Worm (Caenorhabditis elegans) whole organism, L4 larva: ENCODE results near the gene acp-1.

Experiments
- T20F7.1 ChIP-seq: fragments of 200-800 bp; sonication (Bioruptor generic); optimal IDR thresholded peaks from 2 replicates; lab custom pipeline; 2018; ENCODE audit warnings: mild to moderate bottlenecking, missing genetic modification characterization, missing compliant biosample characterization
- Y105C5A.15 ChIP-seq: fragments of 200-800 bp; sonication (Bioruptor generic); IDR thresholded peaks from 2 replicates; pipeline ENCODE4 v1.3.6; 2022; ENCODE audit warnings: missing genetic modification characterization, missing compliant biosample characterization
- Y5F2A.4 ChIP-seq: fragments of 200-800 bp; sonication (Bioruptor generic); optimal IDR thresholded peaks from 2 replicates; lab custom pipeline; 2018; ENCODE audit warnings: mild to moderate bottlenecking, missing genetic modification characterization, missing compliant biosample characterization
- ceh-32 ChIP-seq: sonication (generic microtip); optimal IDR thresholded peaks from 2 replicates; lab custom pipeline; 2016; ENCODE audit warnings: mild to moderate bottlenecking, missing genetic modification characterization, missing compliant biosample characterization; ENCODE audit not compliant: poor library complexity
- dve-1 ChIP-seq: sonication (generic microtip); optimal IDR thresholded peaks from 2 replicates; lab custom pipeline; 2017; ENCODE audit warnings: antibody characterized with exemption, mild to moderate bottlenecking, missing genetic modification characterization, missing compliant biosample characterization; ENCODE audit not compliant: insufficient read depth
- egl-43 ChIP-seq: fragments of 200-800 bp; sonication (Bioruptor generic); IDR thresholded peaks from 2 replicates; pipeline ENCODE4 v1.3.6; 2022; ENCODE audit warnings: missing genetic modification reagents, missing genetic modification characterization, missing compliant biosample characterization
- lin-39 ChIP-seq: fragments of 150-350 bp; optimal IDR thresholded peaks from 2 replicates; lab custom pipeline; 2014; ENCODE audit warnings: missing biosample characterization, missing genetic modification reagents, missing genetic modification characterization
- lsy-2 ChIP-seq, 2 experiments: fragments of 150-350 bp in 1 of 2; sonication (generic microtip) in 1 of 2; optimal IDR thresholded peaks; 2 replicates each; lab custom pipeline; 2014 to 2017; ENCODE audit warnings: missing biosample characterization in 2 of 2, missing genetic modification characterization in 2 of 2
- nhr-11 ChIP-seq: fragments of 150-350 bp; optimal IDR thresholded peaks from 2 replicates; lab custom pipeline; 2014; ENCODE audit warnings: missing biosample characterization, missing genetic modification characterization
- nhr-76 ChIP-seq: fragments of 150-350 bp; optimal IDR thresholded peaks from 2 replicates; lab custom pipeline; 2014; ENCODE audit warnings: missing biosample characterization, missing genetic modification characterization
- pqm-1 ChIP-seq: sonication (generic microtip); optimal IDR thresholded peaks from 2 replicates; lab custom pipeline; 2017; ENCODE audit warnings: missing biosample characterization, missing genetic modification characterization
- spr-3 ChIP-seq: fragments of 200-800 bp; sonication (Bioruptor generic); optimal IDR thresholded peaks from 2 replicates; lab custom pipeline; 2018; ENCODE audit warnings: mild to moderate bottlenecking, missing genetic modification characterization, missing compliant biosample characterization
- unc-39 ChIP-seq: sonication (generic microtip); optimal IDR thresholded peaks from 2 replicates; lab custom pipeline; 2017; ENCODE audit warnings: missing biosample characterization, missing genetic modification characterization
- zag-1 ChIP-seq: fragments of 150-350 bp; optimal IDR thresholded peaks from 2 replicates; lab custom pipeline; 2014; ENCODE audit warnings: missing biosample characterization, missing genetic modification characterization

ce11 chrX:3403195-3403594 is 17.9 kb upstream of the acp-1 start, which contains the start of gene vit-5:
- TF ChIP-seq lsy-2 (tag; optimal IDR thresholded peaks at IDR 0.05; lab: Kevin White, UChicago) (no peak), nhr-11 (no peak), spr-3 (GFP tag; lab: Kevin White, UChicago) (no peak), pqm-1 (tag; lab: Kevin White, UChicago) (no peak), Y5F2A.4 (no peak), dve-1 (tag; lab: Kevin White, UChicago) (no peak), unc-39 (tag; lab: Kevin White, UChicago) (no peak), nhr-76 (no peak), Y105C5A.15 (GFP tag; lab: Robert Waterston, UW) (no peak), zag-1 (no peak), ceh-32 (tag; lab: Kevin White, UChicago) (no peak), lin-39 (tag; lab: Kevin White, UChicago) (no peak), T20F7.1 (GFP tag; lab: Kevin White, UChicago) (no peak), egl-43 (0 out of 2 replicates have a peak, but pooled peaks have one; percentile 13)
